Fruit fly (Drosophila melanogaster): ENCODE data around the gene Elys.

Gene Elys

dm6 chrX:19642819-19643504, 9.1 kb upstream of the Elys start, which contains the start of the genes CG12237 and Sec61gamma (continued):
- TF ChIP-seq fd96Cb (tag; optimal IDR thresholded peaks at IDR 0.05) (no peak), Dll (GFP tag; IDR thresholded peaks at IDR 0.05; ENCODE audit: partially characterized antibody) (no peak), caup (GFP tag; optimal IDR thresholded peaks at IDR 0.05; ENCODE audit: severe bottlenecking) (no peak), kay (GFP tag; optimal IDR thresholded peaks at IDR 0.05) (no peak), zfh1 (GFP tag; IDR thresholded peaks at IDR 0.05) (peak; percentile 33; the same call in 1 of the 3 replicates), CG17328 (GFP tag; IDR thresholded peaks at IDR 0.05) (no peak), lilli (GFP tag; optimal IDR thresholded peaks at IDR 0.05) (peak; percentile 25), CG6813 (GFP tag; optimal IDR thresholded peaks at IDR 0.05) (no peak), Blimp-1 (GFP tag; optimal IDR thresholded peaks at IDR 0.05) (no peak), CG11696 (GFP tag; IDR thresholded peaks at IDR 0.05) (no peak), CG13775 (GFP tag; optimal IDR thresholded peaks at IDR 0.05) (peak; percentile 5), abd-A (tag; optimal IDR thresholded peaks at IDR 0.05) (no peak), Meics (GFP tag; optimal IDR thresholded peaks at IDR 0.05) (peak; percentile 49), CG11504 (tag; optimal IDR thresholded peaks at IDR 0.05) (no peak), danr (GFP tag; IDR thresholded peaks at IDR 0.05) (no peak), Bteb2 (GFP tag; optimal IDR thresholded peaks at IDR 0.05) (peak; percentile 13), CG15011 (GFP tag; optimal IDR thresholded peaks at IDR 0.05) (no peak), CG4424 (GFP tag; optimal IDR thresholded peaks at IDR 0.05) (no peak), CG17912 (GFP tag; optimal IDR thresholded peaks at IDR 0.05) (no peak), Opbp (GFP tag; IDR thresholded peaks at IDR 0.05; ENCODE audit: partially characterized antibody) (no peak; the same call in 2 of the 3 replicates), CG34224 (GFP tag; IDR thresholded peaks at IDR 0.05; ENCODE audit: partially characterized antibody) (no peak), HmgZ (tag; optimal IDR thresholded peaks at IDR 0.05) (peak; percentile 75), usp (GFP tag; optimal IDR thresholded peaks at IDR 0.05) (no peak), Abd-B (GFP tag; optimal IDR thresholded peaks at IDR 0.05) (no peak), sqz (GFP tag; optimal IDR thresholded peaks at IDR 0.05) (no peak), BEAF-32 (GFP tag; optimal IDR thresholded peaks at IDR 0.05) (peak; percentile 44), inv (GFP tag; IDR thresholded peaks at IDR 0.05; ENCODE audit: partially characterized antibody) (no peak), wor (GFP tag; IDR thresholded peaks at IDR 0.05) (no peak), crc (GFP tag; optimal IDR thresholded peaks at IDR 0.05) (no peak), CG2199 (GFP tag; IDR thresholded peaks at IDR 0.05) (no peak), jigr1 (GFP tag; IDR thresholded peaks at IDR 0.05) (no peak), CG12299 (tag; optimal IDR thresholded peaks at IDR 0.05) (no peak), CG7372 (GFP tag; IDR thresholded peaks at IDR 0.05) (no peak), pho (GFP tag; optimal IDR thresholded peaks at IDR 0.05) (peak; percentile 10), CG10267 (tag; optimal IDR thresholded peaks at IDR 0.05) (peak; percentile 41), CG2120 (GFP tag; optimal IDR thresholded peaks at IDR 0.05) (no peak), CG12744 (GFP tag; optimal IDR thresholded peaks at IDR 0.05) (no peak), Doc2 (GFP tag; IDR thresholded peaks at IDR 0.05) (no peak), CG33213 (GFP tag; optimal IDR thresholded peaks at IDR 0.05) (peak; percentile 39), Atf6 (GFP tag; IDR thresholded peaks at IDR 0.05) (no peak), Eip74EF (GFP tag; optimal IDR thresholded peaks at IDR 0.05) (no peak), CG13894 (tag; optimal IDR thresholded peaks at IDR 0.05) (peak; percentile 61), CG18599 (GFP tag; optimal IDR thresholded peaks at IDR 0.05) (no peak), pita (GFP tag; optimal IDR thresholded peaks at IDR 0.05) (no peak), CG6689 (GFP tag; IDR thresholded peaks at IDR 0.05) (no peak), bcd (GFP tag; optimal IDR thresholded peaks at IDR 0.05) (peak; percentile 42), dimm (GFP tag; IDR thresholded peaks at IDR 0.05) (no peak), Dip2 (GFP tag; IDR thresholded peaks at IDR 0.05) (no peak), Mad (GFP tag; optimal IDR thresholded peaks at IDR 0.05) (peak; percentile 9)

All from whole organism, embryonic.